Fruit fly (Drosophila melanogaster) whole organism, embryonic: Measurements from ENCODE around the gene Rbp4.

ENCODE experiments used
- Aef1 ChIP-seq: fragments of 200-800 bp; sonication (Bioruptor generic); IDR thresholded peaks from 3 replicates; pipeline ENCODE4 v1.3.6; 2022; ENCODE audit warnings: missing biosample characterization, missing genetic modification characterization
- CG10959 ChIP-seq: fragments of 200-800 bp; sonication (Bioruptor generic); IDR thresholded peaks from 2 replicates; pipeline ENCODE4 v1.3.6; 2022; ENCODE audit warnings: missing biosample characterization, missing genetic modification characterization
- CG12071 ChIP-seq: fragments of 200-800 bp; sonication (Bioruptor generic); optimal IDR thresholded peaks from 3 replicates; lab custom pipeline; 2018; ENCODE audit warnings: missing biosample characterization, mild to moderate bottlenecking, missing genetic modification characterization
- CG12659 ChIP-seq: fragments of 200-800 bp; sonication (Bioruptor generic); optimal IDR thresholded peaks from 3 replicates; lab custom pipeline; 2017; ENCODE audit warnings: mild to moderate bottlenecking, missing biosample characterization, missing genetic modification reagents, missing genetic modification characterization
- CG1647 ChIP-seq: fragments of 200-800 bp; sonication (Bioruptor generic); optimal IDR thresholded peaks from 3 replicates; lab custom pipeline; 2016; ENCODE audit warnings: missing biosample characterization, missing genetic modification characterization
- CG18011 ChIP-seq: fragments of 200-800 bp; sonication (Bioruptor generic); optimal IDR thresholded peaks from 2 replicates; lab custom pipeline; 2017; ENCODE audit warnings: missing biosample characterization, missing genetic modification characterization, mild to moderate bottlenecking, moderate library complexity, missing genotype
- CG1832 ChIP-seq: fragments of 200-800 bp; sonication (Bioruptor generic); optimal IDR thresholded peaks from 2 replicates; lab custom pipeline; 2017; ENCODE audit warnings: missing biosample characterization, mild to moderate bottlenecking, missing genetic modification characterization, inconsistent platforms
- CG2889 ChIP-seq: fragments of 200-800 bp; sonication (Bioruptor generic); IDR thresholded peaks from 3 replicates; pipeline ENCODE4 v1.3.6; 2022; ENCODE audit warnings: missing biosample characterization, missing genetic modification characterization
- CG30431 ChIP-seq: fragments of 200-800 bp; sonication (Bioruptor generic); optimal IDR thresholded peaks from 2 replicates; lab custom pipeline; 2017; ENCODE audit warnings: missing biosample characterization, missing genetic modification characterization
- CG33213 ChIP-seq: fragments of 200-800 bp; sonication (Bioruptor generic); optimal IDR thresholded peaks from 3 replicates; lab custom pipeline; 2016; ENCODE audit warnings: missing biosample characterization, missing genetic modification characterization
- CG34376 ChIP-seq: fragments of 200-800 bp; sonication (Bioruptor generic); optimal IDR thresholded peaks from 2 replicates; lab custom pipeline; 2018; ENCODE audit warnings: missing biosample characterization, mild to moderate bottlenecking, missing genetic modification characterization
- CG42726 ChIP-seq: fragments of 200-800 bp; sonication (Bioruptor generic); IDR thresholded peaks from 2 replicates; pipeline ENCODE4 v1.3.6; 2022; ENCODE audit warnings: missing biosample characterization, missing genetic modification characterization; ENCODE audit not compliant: partially characterized antibody
- CG6765 ChIP-seq: fragments of 200-800 bp; sonication (Bioruptor generic); optimal IDR thresholded peaks from 3 replicates; lab custom pipeline; 2017; ENCODE audit warnings: missing biosample characterization, mild to moderate bottlenecking, missing genetic modification characterization
- CG6854 ChIP-seq: fragments of 200-800 bp; sonication (Bioruptor generic); optimal IDR thresholded peaks from 3 replicates; lab custom pipeline; 2017; ENCODE audit warnings: missing biosample characterization, mild to moderate bottlenecking, missing genetic modification characterization
- CG8924 ChIP-seq: fragments of 200-800 bp; optimal IDR thresholded peaks from 3 replicates; lab custom pipeline; 2019; ENCODE audit warnings: missing biosample characterization, mild to moderate bottlenecking, missing genetic modification characterization, moderate library complexity
- CG9932 ChIP-seq: fragments of 200-800 bp; sonication (Bioruptor generic); IDR thresholded peaks from 2 replicates; pipeline ENCODE4 v1.3.6; 2022; ENCODE audit warnings: missing biosample characterization, missing genetic modification characterization
- CrebB ChIP-seq: fragments of 200-800 bp; sonication (Bioruptor generic); optimal IDR thresholded peaks from 3 replicates; lab custom pipeline; 2018; ENCODE audit warnings: missing biosample characterization, mild to moderate bottlenecking, missing genetic modification characterization
- D19A ChIP-seq: fragments of 200-800 bp; optimal IDR thresholded peaks from 3 replicates; lab custom pipeline; 2019; ENCODE audit warnings: missing biosample characterization, mild to moderate bottlenecking, missing genetic modification characterization, moderate library complexity
- HHEX ChIP-seq: fragments of 200-800 bp; sonication (Bioruptor generic); optimal IDR thresholded peaks from 3 replicates; lab custom pipeline; 2017; ENCODE audit warnings: missing biosample characterization, mild to moderate bottlenecking, missing genetic modification characterization, missing genetic modification reagents
- HLH54F ChIP-seq: fragments of 200-800 bp; sonication (Bioruptor generic); optimal IDR thresholded peaks from 3 replicates; lab custom pipeline; 2016; ENCODE audit warnings: missing biosample characterization, missing genetic modification characterization
- Hr39 ChIP-seq: fragments of >200 bp; optimal IDR thresholded peaks from 2 replicates; lab custom pipeline; 2017
- Hsf ChIP-seq: fragments of 200-800 bp; sonication (Bioruptor generic); optimal IDR thresholded peaks from 3 replicates; lab custom pipeline; 2016; ENCODE audit warnings: missing biosample characterization, missing genetic modification characterization
- MBD-R2 ChIP-seq: fragments of 200-800 bp; sonication (Bioruptor generic); IDR thresholded peaks from 2 replicates; pipeline ENCODE4 v1.3.6; 2022; ENCODE audit warnings: missing biosample characterization, missing genetic modification characterization
- Neu2 ChIP-seq: fragments of 200-800 bp; sonication (Bioruptor generic); optimal IDR thresholded peaks from 3 replicates; lab custom pipeline; 2016; ENCODE audit warnings: missing biosample characterization, missing genetic modification characterization, borderline replicate concordance
- Rx ChIP-seq: fragments of 200-800 bp; sonication (Bioruptor generic); IDR thresholded peaks from 2 replicates; pipeline ENCODE4 v1.3.6; 2022; ENCODE audit warnings: missing biosample characterization, missing genetic modification characterization
- Six4 ChIP-seq: fragments of 200-800 bp; sonication (Bioruptor generic); optimal IDR thresholded peaks from 2 replicates; lab custom pipeline; 2016; ENCODE audit warnings: missing biosample characterization, missing genetic modification characterization
- Sry-β ChIP-seq: fragments of 200-800 bp; sonication (Bioruptor generic); optimal IDR thresholded peaks from 2 replicates; lab custom pipeline; 2018; ENCODE audit warnings: missing biosample characterization, mild to moderate bottlenecking, missing genetic modification characterization, moderate library complexity
- TFAM ChIP-seq: fragments of 200-800 bp; sonication (Bioruptor generic); optimal IDR thresholded peaks from 2 replicates; lab custom pipeline; 2017; ENCODE audit warnings: missing biosample characterization, missing genetic modification characterization, inconsistent platforms
- ase ChIP-seq: fragments of 200-800 bp; sonication (Bioruptor generic); IDR thresholded peaks from 3 replicates; pipeline ENCODE4 v1.3.6; 2022; ENCODE audit warnings: missing biosample characterization, missing genetic modification characterization
- ci ChIP-seq: fragments of 200-800 bp; sonication (Bioruptor generic); IDR thresholded peaks from 3 replicates; pipeline ENCODE4 v1.3.6; 2022; ENCODE audit warnings: missing biosample characterization, missing genetic modification characterization
- croc ChIP-seq: fragments of 200-800 bp; sonication (Bioruptor generic); conservative IDR thresholded peaks from 3 replicates; pipeline ENCODE4 v1.3.6; 2022; ENCODE audit warnings: missing biosample characterization, missing genetic modification characterization
- crol ChIP-seq: fragments of 200-800 bp; sonication (Bioruptor generic); IDR thresholded peaks from 2 replicates; pipeline ENCODE4 v1.3.6; 2022; ENCODE audit warnings: missing biosample characterization, missing genetic modification characterization
- cwo ChIP-seq: fragments of 200-800 bp; sonication (Bioruptor generic); optimal IDR thresholded peaks from 3 replicates; lab custom pipeline; 2017; ENCODE audit warnings: missing biosample characterization, missing genetic modification characterization, mild to moderate bottlenecking, moderate library complexity, missing genetic modification reagents
- emc ChIP-seq: fragments of 200-800 bp; sonication (Bioruptor generic); optimal IDR thresholded peaks from 2 replicates; lab custom pipeline; 2016; ENCODE audit warnings: missing biosample characterization, missing genetic modification characterization
- kni ChIP-seq: fragments of 200-800 bp; sonication (Bioruptor generic); optimal IDR thresholded peaks from 3 replicates; lab custom pipeline; 2017; ENCODE audit warnings: mild to moderate bottlenecking, missing biosample characterization, missing genetic modification reagents, missing genetic modification characterization
- nau ChIP-seq: fragments of 200-800 bp; sonication (Bioruptor generic); optimal IDR thresholded peaks from 3 replicates; lab custom pipeline; 2017; ENCODE audit warnings: missing biosample characterization, mild to moderate bottlenecking, missing genetic modification characterization, missing genetic modification reagents
- nerfin-1 ChIP-seq: fragments of 200-800 bp; sonication (Bioruptor generic); optimal IDR thresholded peaks from 3 replicates; lab custom pipeline; 2019; ENCODE audit warnings: missing biosample characterization, mild to moderate bottlenecking, missing genetic modification characterization, moderate library complexity
- pita ChIP-seq: fragments of 200-800 bp; sonication (Bioruptor generic); optimal IDR thresholded peaks from 2 replicates; lab custom pipeline; 2017; ENCODE audit warnings: missing biosample characterization, mild to moderate bottlenecking, missing genetic modification characterization
- ro ChIP-seq: fragments of 200-800 bp; sonication (Bioruptor generic); IDR thresholded peaks from 2 replicates; pipeline ENCODE4 v1.3.6; 2022; ENCODE audit warnings: missing biosample characterization, missing genetic modification characterization
- sens-2 ChIP-seq: fragments of 200-800 bp; sonication (Bioruptor generic); IDR thresholded peaks from 2 replicates; pipeline ENCODE4 v1.3.6; 2022; ENCODE audit warnings: missing biosample characterization, missing genetic modification characterization
- sima ChIP-seq: fragments of 200-800 bp; sonication (Bioruptor generic); optimal IDR thresholded peaks from 2 replicates; lab custom pipeline; 2016; ENCODE audit warnings: missing biosample characterization, missing genetic modification characterization
- slbo ChIP-seq: fragments of 200-800 bp; sonication (Bioruptor generic); IDR thresholded peaks from 2 replicates; pipeline ENCODE4 v1.3.6; 2022; ENCODE audit warnings: missing biosample characterization, missing genetic modification characterization
- sqz ChIP-seq: fragments of 200-800 bp; sonication (Bioruptor generic); optimal IDR thresholded peaks from 3 replicates; lab custom pipeline; 2018; ENCODE audit warnings: missing biosample characterization, mild to moderate bottlenecking, missing genetic modification characterization
- stc ChIP-seq: fragments of 200-800 bp; sonication (Bioruptor generic); IDR thresholded peaks from 2 replicates; pipeline ENCODE4 v1.3.6; 2022; ENCODE audit warnings: missing biosample characterization, missing genetic modification characterization
- stwl ChIP-seq: fragments of 200-800 bp; sonication (Bioruptor generic); optimal IDR thresholded peaks from 3 replicates; lab custom pipeline; 2018; ENCODE audit warnings: missing biosample characterization, mild to moderate bottlenecking, missing genetic modification characterization, moderate library complexity
- tap ChIP-seq: fragments of 200-800 bp; optimal IDR thresholded peaks from 3 replicates; lab custom pipeline; 2019; ENCODE audit warnings: missing biosample characterization, mild to moderate bottlenecking, missing genetic modification characterization, moderate library complexity
- vnd ChIP-seq: fragments of 200-800 bp; sonication (Bioruptor generic); IDR thresholded peaks from 3 replicates; pipeline ENCODE4 v1.3.6; 2022; ENCODE audit warnings: missing biosample characterization, missing genetic modification characterization; ENCODE audit not compliant: partially characterized antibody
- wor ChIP-seq: fragments of 200-800 bp; sonication (Bioruptor generic); IDR thresholded peaks from 2 replicates; pipeline ENCODE4 v1.3.6; 2022; ENCODE audit warnings: missing biosample characterization, missing genetic modification characterization
- zen2 ChIP-seq: fragments of 200-800 bp; sonication (Bioruptor generic); IDR thresholded peaks from 3 replicates; pipeline ENCODE4 v1.3.6; 2022; ENCODE audit warnings: missing biosample characterization, missing genetic modification characterization; ENCODE audit not compliant: partially characterized antibody

Gene Rbp4

dm6 chr3R:13660924-13661659, 4.9 kb upstream of the Rbp4 start, which contains the start of gene B52 (continued):
- TF ChIP-seq Aef1 (GFP tag; lab: Robert Waterston, UW) (peak; percentile 55; the same call in 1 of the 3 replicates), Rx (GFP tag; lab: Robert Waterston, UW) (peak; percentile 49; the same call in 1 of the 2 replicates), wor (GFP tag; lab: Robert Waterston, UW) (no peak), Six4 (GFP tag; lab: Kevin White, UChicago) (no peak), D19A (tag; lab: Kevin White, UChicago) (peak; percentile 16), zen2 (no peak), CG42726 (GFP tag; lab: Robert Waterston, UW) (peak; percentile 41; the same call in 1 of the 2 replicates), ro (GFP tag; lab: Robert Waterston, UW) (no peak), kni (peak; percentile 86), Hsf (GFP tag; lab: Kevin White, UChicago) (peak; percentile 65), pita (no peak), CG1647 (GFP tag; lab: Kevin White, UChicago) (no peak), nerfin-1 (tag; lab: Kevin White, UChicago) (peak; percentile 75), CG6854 (GFP tag; lab: Kevin White, UChicago) (peak; percentile 70), TFAM (no peak), HHEX (GFP tag; lab: Kevin White, UChicago) (peak; percentile 74), CG6765 (peak; percentile 85), Hr39 (lab: Kevin White, UChicago) (no peak), CG1832 (GFP tag; lab: Kevin White, UChicago) (no peak), nau (GFP tag; lab: Kevin White, UChicago) (no peak), CG30431 (GFP tag; lab: Kevin White, UChicago) (no peak), emc (peak; percentile 24), cwo (no peak), CG10959 (peak; percentile 29; the same call in 1 of the 2 replicates), crol (no peak), CG34376 (GFP tag; lab: Kevin White, UChicago) (peak; percentile 84), CG12071 (GFP tag; lab: Kevin White, UChicago) (peak; percentile 83), ci (GFP tag; lab: Robert Waterston, UW) (peak; percentile 94), HLH54F (GFP tag; lab: Kevin White, UChicago) (peak; percentile 44), stc (GFP tag; lab: Robert Waterston, UW) (peak; percentile 61; the same call in 1 of the 2 replicates), Sry-β (GFP tag; lab: Kevin White, UChicago) (no peak), sqz (GFP tag; lab: Kevin White, UChicago) (peak; percentile 67), CG18011 (GFP tag; lab: Kevin White, UChicago) (peak; percentile 43), CG2889 (0 out of 3 replicates have a peak, but pooled peaks have one; percentile 42), stwl (no peak), vnd (GFP tag; lab: Robert Waterston, UW) (0 out of 3 replicates have a peak, but pooled peaks have one; percentile 33), CG33213 (peak; percentile 72), CG9932 (GFP tag; lab: Robert Waterston, UW) (peak; percentile 68), sens-2 (peak; percentile 73), sima (no peak), Neu2 (GFP tag; lab: Kevin White, UChicago) (no peak), tap (tag; lab: Kevin White, UChicago) (no peak), slbo (peak; percentile 68), CrebB (peak; percentile 80), MBD-R2 (peak; percentile 49), ase (GFP tag; lab: Robert Waterston, UW) (peak; percentile 46; the same call in 1 of the 3 replicates), CG8924 (tag; lab: Kevin White, UChicago) (no peak), croc (no peak; the same call in 2 of the 3 replicates), CG12659 (GFP tag; lab: Kevin White, UChicago) (peak; percentile 93)
